Worm (Caenorhabditis elegans): ENCODE data around the gene alg-3.

Gene alg-3

ce11 chrIV:11697514-11697913, 6.5 kb upstream of the alg-3 start:
- TF ChIP-seq tbx-11 (GFP tag; IDR thresholded peaks at IDR 0.05) (no peak), ama-1 (optimal IDR thresholded peaks at IDR 0.05) (no peak)

ce11 chrIV:11700100-11700499, 3.9 kb upstream of the alg-3 start:
- no peak for TF ChIP-seq B0310.2 (tag; optimal IDR thresholded peaks at IDR 0.05)
- no peak for TF ChIP-seq aly-1 (tag; optimal IDR thresholded peaks at IDR 0.05)
- no peak for TF ChIP-seq ceh-13 (GFP tag; optimal IDR thresholded peaks at IDR 0.05)
- no peak for TF ChIP-seq tbx-11 (GFP tag; IDR thresholded peaks at IDR 0.05)
- no peak for TF ChIP-seq ama-1 (optimal IDR thresholded peaks at IDR 0.05)
- TF ChIP-seq scrt-1 (GFP tag; IDR thresholded peaks at IDR 0.05) = no peak
- no peak for TF ChIP-seq F13C5.2 (tag; optimal IDR thresholded peaks at IDR 0.05)
- TF ChIP-seq hmg-4 (GFP tag; optimal IDR thresholded peaks at IDR 0.05) = no peak
- no peak for TF ChIP-seq sea-1 (GFP tag; conservative IDR thresholded peaks at IDR 0.05)
- TF ChIP-seq hmbx-1 (tag; optimal IDR thresholded peaks at IDR 0.05) = no peak
- TF ChIP-seq ceh-36 (tag; optimal IDR thresholded peaks at IDR 0.05) = no peak
- TF ChIP-seq tra-4 (tag; optimal IDR thresholded peaks at IDR 0.05) = no peak
- TF ChIP-seq tbx-37 (GFP tag; conservative IDR thresholded peaks at IDR 0.05) = no peak
- TF ChIP-seq flt-1 (GFP tag; IDR thresholded peaks at IDR 0.05) = no peak
- no peak for TF ChIP-seq hnd-1 (tag; optimal IDR thresholded peaks at IDR 0.05)
- no peak for TF ChIP-seq pes-1 (GFP tag; IDR thresholded peaks at IDR 0.05)
- no peak for TF ChIP-seq ets-7 (tag; optimal IDR thresholded peaks at IDR 0.05)

ce11 chrIV:11700752-11701151, 3.3 kb upstream of the alg-3 start, which contains the start of gene dpy-20:
Gene dpy-20, minus strand, starts transcription at chrIV:11700852.
- TF ChIP-seq tbx-11 (GFP tag; IDR thresholded peaks at IDR 0.05) = no peak
- TF ChIP-seq ceh-13 (GFP tag; optimal IDR thresholded peaks at IDR 0.05) = no peak
- no peak for TF ChIP-seq hmg-4 (GFP tag; optimal IDR thresholded peaks at IDR 0.05)
- TF ChIP-seq tbx-37 (GFP tag; conservative IDR thresholded peaks at IDR 0.05) = no peak
- TF ChIP-seq B0310.2 (tag; optimal IDR thresholded peaks at IDR 0.05) = no peak
- TF ChIP-seq scrt-1 (GFP tag; IDR thresholded peaks at IDR 0.05) = no peak
- no peak for TF ChIP-seq aly-1 (tag; optimal IDR thresholded peaks at IDR 0.05)
- no peak for TF ChIP-seq ets-7 (tag; optimal IDR thresholded peaks at IDR 0.05)
- TF ChIP-seq pes-1 (GFP tag; IDR thresholded peaks at IDR 0.05) = no peak
- TF ChIP-seq flt-1 (GFP tag; IDR thresholded peaks at IDR 0.05) = no peak
- TF ChIP-seq tra-4 (tag; optimal IDR thresholded peaks at IDR 0.05) = no peak
- no peak for TF ChIP-seq ama-1 (optimal IDR thresholded peaks at IDR 0.05)
- no peak for TF ChIP-seq ceh-36 (tag; optimal IDR thresholded peaks at IDR 0.05)
- no peak for TF ChIP-seq hnd-1 (tag; optimal IDR thresholded peaks at IDR 0.05)
- TF ChIP-seq sea-1 (GFP tag; conservative IDR thresholded peaks at IDR 0.05) = no peak
- TF ChIP-seq hmbx-1 (tag; optimal IDR thresholded peaks at IDR 0.05) = no peak
- TF ChIP-seq F13C5.2 (tag; optimal IDR thresholded peaks at IDR 0.05) = no peak

DNA sequence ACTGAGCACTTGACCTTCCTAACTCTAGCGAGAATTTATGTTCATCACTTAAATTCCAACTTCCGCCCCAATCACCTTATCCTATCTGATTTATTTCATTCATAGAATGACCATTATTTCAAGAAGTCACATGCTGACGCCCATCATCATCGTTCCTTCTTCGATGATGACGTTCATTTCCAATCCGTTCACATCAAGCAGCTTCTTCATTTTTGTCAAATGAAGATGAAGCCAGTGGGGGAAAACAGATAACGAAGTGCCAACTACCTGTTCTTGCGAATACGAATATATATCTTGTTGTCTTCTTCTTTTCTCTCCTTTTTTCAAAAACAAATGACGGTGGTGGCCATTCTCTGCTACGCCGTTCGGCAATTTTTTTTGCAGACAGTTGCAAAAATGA, 2.2 kb upstream of the alg-3 start:
- no peak for TF ChIP-seq scrt-1 (GFP tag; IDR thresholded peaks at IDR 0.05)
- TF ChIP-seq ceh-36 (tag; optimal IDR thresholded peaks at IDR 0.05) = no peak
- no peak for TF ChIP-seq hmbx-1 (tag; optimal IDR thresholded peaks at IDR 0.05)
- no peak for TF ChIP-seq aly-1 (tag; optimal IDR thresholded peaks at IDR 0.05)
- no peak for TF ChIP-seq tbx-11 (GFP tag; IDR thresholded peaks at IDR 0.05)
- TF ChIP-seq F13C5.2 (tag; optimal IDR thresholded peaks at IDR 0.05) = no peak
- no peak for TF ChIP-seq pes-1 (GFP tag; IDR thresholded peaks at IDR 0.05)
- no peak for TF ChIP-seq ama-1 (optimal IDR thresholded peaks at IDR 0.05)
- TF ChIP-seq flt-1 (GFP tag; IDR thresholded peaks at IDR 0.05) = no peak
- TF ChIP-seq ceh-13 (GFP tag; optimal IDR thresholded peaks at IDR 0.05) = no peak
- TF ChIP-seq tbx-37 (GFP tag; conservative IDR thresholded peaks at IDR 0.05) = no peak
- TF ChIP-seq hnd-1 (tag; optimal IDR thresholded peaks at IDR 0.05) = no peak
- TF ChIP-seq sea-1 (GFP tag; conservative IDR thresholded peaks at IDR 0.05) = no peak
- TF ChIP-seq hmg-4 (GFP tag; optimal IDR thresholded peaks at IDR 0.05) = no peak
- no peak for TF ChIP-seq B0310.2 (tag; optimal IDR thresholded peaks at IDR 0.05)
- no peak for TF ChIP-seq ets-7 (tag; optimal IDR thresholded peaks at IDR 0.05)

ce11 chrIV:11710331-11710730, 6.3 kb downstream of the alg-3 start:
- TF ChIP-seq flt-1 (GFP tag; IDR thresholded peaks at IDR 0.05) = no peak
- TF ChIP-seq aly-1 (tag; optimal IDR thresholded peaks at IDR 0.05) = no peak
- no peak for TF ChIP-seq hmg-4 (GFP tag; optimal IDR thresholded peaks at IDR 0.05)
- no peak for TF ChIP-seq tbx-37 (GFP tag; conservative IDR thresholded peaks at IDR 0.05)
- TF ChIP-seq pes-1 (GFP tag; IDR thresholded peaks at IDR 0.05) = no peak
- no peak for TF ChIP-seq hmbx-1 (tag; optimal IDR thresholded peaks at IDR 0.05)
- TF ChIP-seq ceh-36 (tag; optimal IDR thresholded peaks at IDR 0.05) = no peak
- TF ChIP-seq scrt-1 (GFP tag; IDR thresholded peaks at IDR 0.05) = no peak
- TF ChIP-seq ceh-13 (GFP tag; optimal IDR thresholded peaks at IDR 0.05) = no peak
- no peak for TF ChIP-seq tbx-11 (GFP tag; IDR thresholded peaks at IDR 0.05)
- TF ChIP-seq hnd-1 (tag; optimal IDR thresholded peaks at IDR 0.05) = no peak
- TF ChIP-seq ama-1 (optimal IDR thresholded peaks at IDR 0.05) = no peak
- no peak for TF ChIP-seq sea-1 (GFP tag; conservative IDR thresholded peaks at IDR 0.05)

DNA sequence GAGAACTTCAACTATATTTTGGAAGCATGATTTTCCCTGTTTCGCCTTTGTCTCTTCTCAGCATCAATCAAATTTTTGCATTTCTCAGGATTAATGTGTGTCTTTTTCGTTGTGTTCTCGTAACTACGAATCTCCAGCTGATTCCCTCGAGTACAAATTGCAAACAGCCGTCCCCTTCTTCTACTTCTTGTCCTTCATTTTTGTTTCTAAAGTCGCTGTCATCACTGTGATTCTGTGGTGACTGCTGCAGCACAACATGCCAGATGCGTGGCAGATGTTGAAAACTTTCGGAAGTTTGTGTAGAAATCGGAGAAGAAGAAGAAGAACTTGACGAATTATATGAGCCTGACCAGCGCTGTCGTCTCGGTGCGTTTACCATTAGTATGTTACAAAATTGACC, 9.2 kb downstream of the alg-3 start:
- TF ChIP-seq ceh-36 (tag; optimal IDR thresholded peaks at IDR 0.05) (no peak), flt-1 (GFP tag; IDR thresholded peaks at IDR 0.05) (no peak), ceh-13 (GFP tag; optimal IDR thresholded peaks at IDR 0.05) (no peak), tra-4 (tag; optimal IDR thresholded peaks at IDR 0.05) (no peak), pes-1 (GFP tag; IDR thresholded peaks at IDR 0.05) (no peak), hnd-1 (tag; optimal IDR thresholded peaks at IDR 0.05) (no peak)

ce11 chrIV:11714739-11715138, 10.7 kb downstream of the alg-3 start, which contains the start of gene magi-1:
Gene magi-1, plus strand, starts transcription at chrIV:11715039.
- TF ChIP-seq hmbx-1 (tag; optimal IDR thresholded peaks at IDR 0.05) (no peak), ets-7 (tag; optimal IDR thresholded peaks at IDR 0.05) (no peak), pes-1 (GFP tag; IDR thresholded peaks at IDR 0.05) (no peak)

DNA sequence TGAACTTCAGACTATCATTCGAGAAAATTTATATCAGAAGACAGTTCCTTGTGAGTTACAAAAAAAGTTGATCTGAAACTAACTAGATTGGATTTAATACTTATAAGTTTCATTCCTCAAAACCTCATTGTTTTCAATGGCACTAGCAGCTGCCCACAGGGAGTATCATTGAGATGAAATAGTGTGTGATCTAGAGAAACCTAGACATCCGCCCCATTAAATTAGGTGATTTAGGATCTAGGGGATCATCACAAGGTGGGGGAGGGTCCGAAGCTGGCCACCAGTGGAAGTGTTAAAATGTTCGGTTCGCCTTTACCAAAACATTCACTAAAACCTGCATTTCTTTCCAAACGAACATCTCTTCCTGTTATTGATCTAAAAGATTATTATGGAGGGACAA, 12.4 kb downstream of the alg-3 start:
- TF ChIP-seq tbx-11 (GFP tag; IDR thresholded peaks at IDR 0.05) (no peak), B0310.2 (tag; optimal IDR thresholded peaks at IDR 0.05) (no peak), ets-7 (tag; optimal IDR thresholded peaks at IDR 0.05) (no peak), scrt-1 (GFP tag; IDR thresholded peaks at IDR 0.05) (no peak), pes-1 (GFP tag; IDR thresholded peaks at IDR 0.05) (no peak), flt-1 (GFP tag; IDR thresholded peaks at IDR 0.05) (no peak), tra-4 (tag; optimal IDR thresholded peaks at IDR 0.05) (no peak), F13C5.2 (tag; optimal IDR thresholded peaks at IDR 0.05) (no peak), sea-1 (GFP tag; conservative IDR thresholded peaks at IDR 0.05) (no peak), hnd-1 (tag; optimal IDR thresholded peaks at IDR 0.05) (no peak), ceh-13 (GFP tag; optimal IDR thresholded peaks at IDR 0.05) (no peak), hmbx-1 (tag; optimal IDR thresholded peaks at IDR 0.05) (no peak), ceh-36 (tag; optimal IDR thresholded peaks at IDR 0.05) (no peak), hmg-4 (GFP tag; optimal IDR thresholded peaks at IDR 0.05) (no peak), tbx-37 (GFP tag; conservative IDR thresholded peaks at IDR 0.05) (no peak)
